Fruit fly (Drosophila melanogaster) whole organism, adult: ENCODE data around the gene CG46508.
"Not testable (repeated sequence)": the region's sequence is repeated elsewhere in the genome, so short reads cannot be mapped to it uniquely, and the experiment has no call there.

Source experiments
- CG11617 ChIP-seq: fragments of 200-800 bp; sonication (Bioruptor generic); optimal IDR thresholded peaks from 2 replicates; lab custom pipeline; 2017; ENCODE audit warnings: mild to moderate bottlenecking, missing biosample characterization, missing genetic modification reagents, missing genetic modification characterization
- Clk ChIP-seq: fragments of 200-800 bp; sonication (Bioruptor generic); optimal IDR thresholded peaks from 2 replicates; lab custom pipeline; 2017; ENCODE audit warnings: missing biosample characterization, missing genetic modification characterization
- ovo ChIP-seq: fragments of 200-800 bp; sonication (Bioruptor generic); optimal IDR thresholded peaks from 2 replicates; lab custom pipeline; 2016; ENCODE audit warnings: missing biosample characterization, missing genetic modification characterization
- pad ChIP-seq: fragments of 200-800 bp; sonication (Bioruptor generic); optimal IDR thresholded peaks from 3 replicates; lab custom pipeline; 2017; ENCODE audit warnings: missing biosample characterization, missing genetic modification characterization, mild to moderate bottlenecking, moderate library complexity, missing genetic modification reagents

dm6 chrX:22187070-22187469 is 19.6 kb downstream of the CG46508 start, which contains the start of gene CG46512:
- not testable (repeated sequence) for TF ChIP-seq pad, ovo, CG11617, Clk (GFP tag; lab: Kevin White, UChicago)
